Fruit fly (Drosophila melanogaster) S2 (cell line): ENCODE data around the gene alien.

Experiments used
- CG8478 ChIP-seq: fragments of >200 bp; optimal IDR thresholded peaks from 2 replicates; lab custom pipeline; 2018
- CTCF ChIP-seq, 2 experiments: fragments of >200 bp; optimal IDR thresholded peaks; 2 replicates each; lab custom pipeline; 2018

DNA sequence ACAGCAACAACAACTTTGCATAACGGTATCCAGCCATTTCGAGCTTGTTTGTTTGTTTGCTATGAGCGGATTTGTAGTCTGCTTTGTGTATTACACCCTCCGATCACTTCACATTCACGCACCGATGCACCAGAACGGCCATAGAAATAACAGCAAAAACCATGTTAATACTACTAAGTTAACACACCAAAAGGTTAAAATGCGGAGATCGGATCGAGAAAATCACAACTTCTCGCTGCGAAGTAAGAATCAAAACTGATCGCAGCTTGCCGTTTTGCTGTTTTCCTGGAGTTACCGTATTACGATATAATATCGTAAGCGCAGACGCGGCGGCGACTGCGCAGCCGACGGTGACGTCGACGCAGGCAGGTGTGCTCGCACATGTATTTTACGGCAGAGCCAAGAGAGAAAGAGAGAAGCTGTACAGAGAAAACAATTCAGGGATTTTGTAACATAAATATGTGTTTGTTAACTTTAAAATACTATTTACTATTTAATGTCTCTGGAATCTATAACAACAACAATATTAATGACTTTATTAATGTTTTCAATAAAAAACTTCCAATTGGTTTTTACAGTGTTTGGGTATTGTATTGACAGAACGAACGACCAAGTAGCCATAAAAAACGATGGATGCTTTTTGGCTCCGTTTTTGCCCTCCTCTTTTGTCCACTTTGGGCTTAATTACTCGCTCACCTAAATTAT, 12.4 kb downstream of the alien start, which contains the start of gene CG13101:
- no peak for TF ChIP-seq CG8478 (lab: Kevin White, UChicago)
- no peak for TF ChIP-seq CTCF (optimal IDR thresholded peaks at IDR 0.05; lab: Kevin White, UChicago)
